Worm (Caenorhabditis elegans): Measurements from ENCODE around the gene F36H5.17.

F36H5.17 gene

ce11 chrII:1757033-1757432, 1.1 kb upstream of the F36H5.17 start, which contains the start of gene F36H5.10:
Gene F36H5.10 (plus strand): TSS chrII:1757333.
- no peak for TF ChIP-seq snpc-4 (tag; optimal IDR thresholded peaks at IDR 0.05)
- TF ChIP-seq unc-30 (tag; optimal IDR thresholded peaks at IDR 0.05), result no peak
- no peak for TF ChIP-seq sup-37 (GFP tag; optimal IDR thresholded peaks at IDR 0.05)
- no peak for TF ChIP-seq fos-1 (tag; optimal IDR thresholded peaks at IDR 0.05)
- TF ChIP-seq egl-13 (tag; optimal IDR thresholded peaks at IDR 0.05), result no peak
- no peak for TF ChIP-seq egl-27 (tag; optimal IDR thresholded peaks at IDR 0.05)
- TF ChIP-seq sptf-1 (tag; optimal IDR thresholded peaks at IDR 0.05), result no peak

ce11 chrII:1756582-1756981, 610 bp upstream of the F36H5.17 start, which contains the start of gene fbxb-53:
Gene fbxb-53 (plus strand): TSS chrII:1756882.
- TF ChIP-seq nhr-19 (GFP tag; conservative IDR thresholded peaks at IDR 0.05) (no peak), nhr-71 (tag; optimal IDR thresholded peaks at IDR 0.05) (no peak), lin-14 (GFP tag; optimal IDR thresholded peaks at IDR 0.05) (no peak), F16B12.6 (tag; optimal IDR thresholded peaks at IDR 0.05) (no peak)

- no peak for TF ChIP-seq elt-2 (tag; optimal IDR thresholded peaks at IDR 0.05)
- no peak for TF ChIP-seq dsc-1 (tag; optimal IDR thresholded peaks at IDR 0.05)
- TF ChIP-seq pqm-1 (tag; optimal IDR thresholded peaks at IDR 0.05), result no peak
- TF ChIP-seq elt-3 (tag; optimal IDR thresholded peaks at IDR 0.05), result no peak
- TF ChIP-seq Y116A8C.19 (tag; optimal IDR thresholded peaks at IDR 0.05; ENCODE audit: borderline replicate concordance), result no peak
- no peak for TF ChIP-seq vab-15 (tag; optimal IDR thresholded peaks at IDR 0.05)
Observed at ce11 chrII:1752990-1753389, 3.0 kb downstream of the F36H5.17 start, which contains the start of gene F36H5.9. Gene F36H5.9 (minus strand): TSS chrII:1753090.

- TF ChIP-seq hlh-17 (GFP tag; optimal IDR thresholded peaks at IDR 0.05; ENCODE audit: borderline replicate concordance), result no peak
- TF ChIP-seq nhr-85 (tag), result no peak
- TF ChIP-seq ceh-63 (GFP tag; optimal IDR thresholded peaks at IDR 0.05), result no peak
- TF ChIP-seq elt-3 (tag; optimal IDR thresholded peaks at IDR 0.05), result no peak
- TF ChIP-seq ceh-8 (GFP tag; optimal IDR thresholded peaks at IDR 0.05), result no peak
- TF ChIP-seq unc-86 (tag; optimal IDR thresholded peaks at IDR 0.05), result no peak
- no peak for TF ChIP-seq lin-13 (GFP tag; optimal IDR thresholded peaks at IDR 0.05)
- TF ChIP-seq skn-1 (tag; optimal IDR thresholded peaks at IDR 0.05), result no peak
- TF ChIP-seq nhr-71 (tag; optimal IDR thresholded peaks at IDR 0.05), result no peak
Observed at ce11 chrII:1750413-1750812, 5.6 kb downstream of the F36H5.17 start, which contains the start of the genes F36H5.13 and F36H5.8. Gene F36H5.13 (minus strand): TSS chrII:1750513. Gene F36H5.8 (minus strand): TSS chrII:1750686.

- TF ChIP-seq egl-13 (tag; optimal IDR thresholded peaks at IDR 0.05) (no peak), grh-1 (GFP tag; IDR thresholded peaks at IDR 0.05) (no peak)
Observed at ce11 chrII:1744183-1744582, 11.8 kb downstream of the F36H5.17 start, which contains the start of gene clec-19. Gene clec-19 (plus strand): TSS chrII:1744483.

ce11 chrII:1742535-1742934, 13.4 kb downstream of the F36H5.17 start, which contains the start of gene F36H5.12:
Gene F36H5.12 (plus strand): TSS chrII:1742835.
- TF ChIP-seq snpc-4 (tag; optimal IDR thresholded peaks at IDR 0.05) (no peak), elt-2 (tag; optimal IDR thresholded peaks at IDR 0.05) (no peak), lin-39 (tag; optimal IDR thresholded peaks at IDR 0.05) (no peak)

- TF ChIP-seq efl-1 (optimal IDR thresholded peaks at IDR 0.05), result no peak
- peak in 1 of 2 experiments; percentile 26 for TF ChIP-seq efl-1 (GFP tag; optimal IDR thresholded peaks at IDR 0.05 in 1 of 2)
- TF ChIP-seq dsc-1 (tag; optimal IDR thresholded peaks at IDR 0.05), result no peak
Observed at ce11 chrII:1741248-1741647, 14.7 kb downstream of the F36H5.17 start, which contains the start of gene K07G6.1. Gene K07G6.1 (plus strand): TSS chrII:1741548.

Data from whole organism, L1 larva.